Worm (Caenorhabditis elegans) whole organism, late embryonic: ENCODE measurements around the gene kin-34.

Experiments
- F13H6.1 ChIP-seq: sonication (generic microtip); optimal IDR thresholded peaks from 2 replicates; lab custom pipeline; 2016; ENCODE audit warnings: missing genetic modification characterization, missing compliant biosample characterization
- K09A11.1 ChIP-seq: sonication (generic microtip); optimal IDR thresholded peaks from 2 replicates; lab custom pipeline; 2017; ENCODE audit warnings: antibody characterized with exemption, mild to moderate bottlenecking, missing genetic modification characterization, missing compliant biosample characterization; ENCODE audit not compliant: insufficient read depth
- ama-1 ChIP-seq: fragments of 150-350 bp; optimal IDR thresholded peaks from 2 replicates; lab custom pipeline; 2014
- ceh-2 ChIP-seq: sonication (generic microtip); optimal IDR thresholded peaks from 2 replicates; lab custom pipeline; 2016; ENCODE audit warnings: missing genotype, missing genetic modification characterization, missing compliant biosample characterization
- ceh-22 ChIP-seq: sonication (generic microtip); optimal IDR thresholded peaks from 2 replicates; lab custom pipeline; 2017; ENCODE audit warnings: missing biosample characterization, missing genetic modification characterization
- ceh-24 ChIP-seq: sonication (generic microtip); optimal IDR thresholded peaks from 2 replicates; lab custom pipeline; 2016; ENCODE audit warnings: mild to moderate bottlenecking, missing genetic modification characterization, missing compliant biosample characterization
- ceh-45 ChIP-seq: fragments of 200-800 bp; sonication (Bioruptor generic); IDR thresholded peaks from 2 replicates; pipeline ENCODE4 v1.3.6; 2022; ENCODE audit warnings: missing genetic modification reagents, missing genetic modification characterization, missing compliant biosample characterization
- dve-1 ChIP-seq: sonication (generic microtip); optimal IDR thresholded peaks from 2 replicates; lab custom pipeline; 2017; ENCODE audit warnings: antibody characterized with exemption, mild to moderate bottlenecking, missing genetic modification characterization, missing compliant biosample characterization
- ets-4 ChIP-seq: sonication (generic microtip); optimal IDR thresholded peaks from 2 replicates; lab custom pipeline; 2016; ENCODE audit warnings: missing genetic modification characterization, missing compliant biosample characterization
- fkh-10 ChIP-seq: fragments of 150-350 bp; optimal IDR thresholded peaks from 2 replicates; lab custom pipeline; 2014; ENCODE audit warnings: missing biosample characterization, missing genetic modification reagents, missing genetic modification characterization
- madf-2 ChIP-seq: sonication (generic microtip); optimal IDR thresholded peaks from 2 replicates; lab custom pipeline; 2017; ENCODE audit warnings: missing genetic modification characterization, missing compliant biosample characterization
- tbx-2 ChIP-seq: sonication (generic microtip); optimal IDR thresholded peaks from 2 replicates; lab custom pipeline; 2016; ENCODE audit warnings: missing genetic modification characterization, missing compliant biosample characterization
- unc-42 ChIP-seq: sonication (generic microtip); optimal IDR thresholded peaks from 2 replicates; lab custom pipeline; 2016; ENCODE audit warnings: missing genotype, missing genetic modification characterization, missing compliant biosample characterization
- ztf-16 ChIP-seq: sonication (generic microtip); optimal IDR thresholded peaks from 2 replicates; lab custom pipeline; 2017; ENCODE audit warnings: missing genetic modification characterization, missing compliant biosample characterization

ce11 chrV:251652-252051 is 5.7 kb upstream of the kin-34 start, which contains the start of gene oac-39:
- TF ChIP-seq ztf-16 (tag; lab: Kevin White, UChicago) (no peak), dve-1 (tag; lab: Kevin White, UChicago) (no peak), ceh-45 (no peak), madf-2 (no peak), tbx-2 (tag; lab: Kevin White, UChicago) (no peak), K09A11.1 (tag; lab: Kevin White, UChicago) (no peak), ets-4 (tag; lab: Kevin White, UChicago) (no peak), unc-42 (tag; lab: Kevin White, UChicago) (no peak), ceh-24 (tag; lab: Kevin White, UChicago) (no peak), fkh-10 (GFP tag; lab: Kevin White, UChicago) (no peak), ceh-22 (tag; lab: Kevin White, UChicago) (no peak), ama-1 (lab: Kevin White, UChicago) (no peak), F13H6.1 (tag; lab: Kevin White, UChicago) (no peak), ceh-2 (tag; lab: Kevin White, UChicago) (no peak)
